Fruit fly (Drosophila melanogaster): ENCODE results near the gene Sox21a.

The Sox21a gene

DNA sequence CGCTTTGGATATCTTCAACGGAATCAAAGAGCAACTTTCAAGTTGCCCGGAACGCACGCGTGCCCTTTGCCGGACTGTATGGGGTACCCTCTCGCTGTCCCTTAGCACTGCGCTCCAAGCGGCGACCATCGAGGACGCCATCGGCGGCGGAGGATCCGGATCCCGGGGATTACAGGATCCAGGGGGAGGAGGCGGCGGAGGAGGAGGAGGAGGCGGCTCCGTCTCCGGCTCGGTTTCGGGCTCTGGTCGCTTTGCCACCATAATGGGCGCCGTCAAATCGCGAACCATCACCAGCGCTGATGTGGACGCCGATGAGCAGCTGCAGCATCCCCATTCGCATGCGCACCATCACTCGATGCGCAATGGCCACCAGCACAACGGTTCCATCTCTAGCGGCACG is 54.1 kb downstream of the Sox21a start:
- TF ChIP-seq CG8632 (GFP tag; optimal IDR thresholded peaks at IDR 0.05) (no peak), CG10669 (GFP tag; optimal IDR thresholded peaks at IDR 0.05) (no peak), Smox (GFP tag; optimal IDR thresholded peaks at IDR 0.05) (no peak), CG34406 (GFP tag; optimal IDR thresholded peaks at IDR 0.05) (no peak), esn (GFP tag; optimal IDR thresholded peaks at IDR 0.05) (no peak), CG31627 (GFP tag; optimal IDR thresholded peaks at IDR 0.05) (no peak), CG1621 (tag; optimal IDR thresholded peaks at IDR 0.05) (no peak), fkh (GFP tag; optimal IDR thresholded peaks at IDR 0.05) (no peak), Eip93F (GFP tag; optimal IDR thresholded peaks at IDR 0.05) (no peak), CG11294 (GFP tag; IDR thresholded peaks at IDR 0.05) (no peak)
